Fruit fly (Drosophila melanogaster) whole organism, adult: Measurements from ENCODE around the gene Pex2.

ENCODE experiments used
- CG11617 ChIP-seq: fragments of 200-800 bp; sonication (Bioruptor generic); optimal IDR thresholded peaks from 2 replicates; lab custom pipeline; 2017; ENCODE audit warnings: mild to moderate bottlenecking, missing biosample characterization, missing genetic modification reagents, missing genetic modification characterization
- CG12768 ChIP-seq: fragments of 200-800 bp; sonication (Bioruptor generic); optimal IDR thresholded peaks from 2 replicates; lab custom pipeline; 2017; ENCODE audit warnings: missing biosample characterization, missing genetic modification characterization, mild to moderate bottlenecking, moderate library complexity, missing genetic modification reagents
- CG14711 ChIP-seq: fragments of 200-800 bp; sonication (Bioruptor generic); optimal IDR thresholded peaks from 2 replicates; lab custom pipeline; 2018; ENCODE audit warnings: missing biosample characterization, mild to moderate bottlenecking, missing genetic modification characterization, moderate library complexity
- CG1620 ChIP-seq: fragments of 200-800 bp; sonication (Bioruptor generic); optimal IDR thresholded peaks from 2 replicates; lab custom pipeline; 2016; ENCODE audit warnings: missing biosample characterization, missing genetic modification characterization
- CG33017 ChIP-seq: fragments of 200-800 bp; sonication (Bioruptor generic); optimal IDR thresholded peaks from 2 replicates; lab custom pipeline; 2018; ENCODE audit warnings: missing biosample characterization, mild to moderate bottlenecking, missing genetic modification characterization, moderate library complexity
- CG5204 ChIP-seq: fragments of 200-800 bp; sonication (Bioruptor generic); optimal IDR thresholded peaks from 2 replicates; lab custom pipeline; 2016; ENCODE audit warnings: missing biosample characterization, missing genetic modification characterization
- CG7045 ChIP-seq: fragments of 200-800 bp; sonication (Bioruptor generic); optimal IDR thresholded peaks from 2 replicates; lab custom pipeline; 2017; ENCODE audit warnings: missing biosample characterization, mild to moderate bottlenecking, missing genetic modification characterization
- CG7101 ChIP-seq: fragments of 200-800 bp; sonication (Bioruptor generic); optimal IDR thresholded peaks from 2 replicates; lab custom pipeline; 2018; ENCODE audit warnings: missing biosample characterization, mild to moderate bottlenecking, missing genetic modification characterization, moderate library complexity
- Clk ChIP-seq: fragments of 200-800 bp; sonication (Bioruptor generic); optimal IDR thresholded peaks from 2 replicates; lab custom pipeline; 2017; ENCODE audit warnings: missing biosample characterization, missing genetic modification characterization
- Crg-1 ChIP-seq: fragments of 200-800 bp; sonication (Bioruptor generic); optimal IDR thresholded peaks from 2 replicates; lab custom pipeline; 2016; ENCODE audit warnings: missing biosample characterization, missing genetic modification characterization
- Hr96 ChIP-seq: fragments of 200-800 bp; sonication (Bioruptor generic); optimal IDR thresholded peaks from 2 replicates; lab custom pipeline; 2016; ENCODE audit warnings: missing biosample characterization, missing genetic modification characterization
- Mnt ChIP-seq: fragments of 200-800 bp; sonication (Bioruptor generic); optimal IDR thresholded peaks from 2 replicates; lab custom pipeline; 2016; ENCODE audit warnings: missing biosample characterization, mild to moderate bottlenecking, missing genetic modification characterization
- bab1 ChIP-seq: fragments of 200-800 bp; sonication (Bioruptor generic); optimal IDR thresholded peaks from 3 replicates; lab custom pipeline; 2019; ENCODE audit warnings: missing biosample characterization, mild to moderate bottlenecking, missing genetic modification characterization, moderate library complexity
- cic ChIP-seq: fragments of 200-800 bp; sonication (Bioruptor generic); optimal IDR thresholded peaks from 2 replicates; lab custom pipeline; 2017; ENCODE audit warnings: missing biosample characterization, mild to moderate bottlenecking, missing genetic modification characterization, moderate library complexity
- cnc ChIP-seq, 2 experiments: fragments of >200 bp; optimal IDR thresholded peaks; 2 replicates each; lab custom pipeline; 2017
- kay ChIP-seq: fragments of 200-800 bp; sonication (Bioruptor generic); peaks from one replicate; lab custom pipeline; 2016; ENCODE audit warnings: missing biosample characterization, missing genetic modification characterization, borderline replicate concordance
- ovo ChIP-seq: fragments of 200-800 bp; sonication (Bioruptor generic); optimal IDR thresholded peaks from 2 replicates; lab custom pipeline; 2016; ENCODE audit warnings: missing biosample characterization, missing genetic modification characterization
- pad ChIP-seq: fragments of 200-800 bp; sonication (Bioruptor generic); optimal IDR thresholded peaks from 3 replicates; lab custom pipeline; 2017; ENCODE audit warnings: missing biosample characterization, missing genetic modification characterization, mild to moderate bottlenecking, moderate library complexity, missing genetic modification reagents
- tj ChIP-seq: fragments of 200-800 bp; sonication (Bioruptor generic); optimal IDR thresholded peaks from 3 replicates; lab custom pipeline; 2017; ENCODE audit warnings: missing biosample characterization, mild to moderate bottlenecking, missing genetic modification characterization, moderate library complexity
- toe ChIP-seq: fragments of 200-800 bp; sonication (Bioruptor generic); optimal IDR thresholded peaks from 2 replicates; lab custom pipeline; 2016; ENCODE audit warnings: missing biosample characterization, missing genetic modification characterization

Pex2 gene

DNA sequence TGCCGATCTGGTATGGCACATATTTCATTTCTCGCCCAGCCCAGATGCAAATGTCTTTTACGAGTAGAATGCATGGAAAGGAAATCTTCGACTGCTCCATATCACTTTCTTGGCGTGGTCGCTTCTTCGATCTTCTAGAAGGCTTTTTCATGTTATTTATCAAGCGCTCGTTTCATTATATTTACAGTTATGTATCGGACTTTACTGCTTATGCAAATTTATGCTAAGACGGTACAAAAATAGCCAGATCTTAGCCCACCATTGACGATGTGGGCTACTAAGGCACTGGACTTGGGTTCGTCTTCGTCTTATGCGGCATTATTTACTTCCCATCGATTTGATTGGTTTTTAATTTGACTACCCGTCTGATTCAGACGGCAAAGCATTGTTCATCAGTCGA, 24.4 kb downstream of the Pex2 start:
- TF ChIP-seq kay (GFP tag; lab: Kevin White, UChicago), result no peak
- TF ChIP-seq CG7045 (GFP tag; lab: Kevin White, UChicago), result no peak
- TF ChIP-seq CG1620, result no peak

DNA sequence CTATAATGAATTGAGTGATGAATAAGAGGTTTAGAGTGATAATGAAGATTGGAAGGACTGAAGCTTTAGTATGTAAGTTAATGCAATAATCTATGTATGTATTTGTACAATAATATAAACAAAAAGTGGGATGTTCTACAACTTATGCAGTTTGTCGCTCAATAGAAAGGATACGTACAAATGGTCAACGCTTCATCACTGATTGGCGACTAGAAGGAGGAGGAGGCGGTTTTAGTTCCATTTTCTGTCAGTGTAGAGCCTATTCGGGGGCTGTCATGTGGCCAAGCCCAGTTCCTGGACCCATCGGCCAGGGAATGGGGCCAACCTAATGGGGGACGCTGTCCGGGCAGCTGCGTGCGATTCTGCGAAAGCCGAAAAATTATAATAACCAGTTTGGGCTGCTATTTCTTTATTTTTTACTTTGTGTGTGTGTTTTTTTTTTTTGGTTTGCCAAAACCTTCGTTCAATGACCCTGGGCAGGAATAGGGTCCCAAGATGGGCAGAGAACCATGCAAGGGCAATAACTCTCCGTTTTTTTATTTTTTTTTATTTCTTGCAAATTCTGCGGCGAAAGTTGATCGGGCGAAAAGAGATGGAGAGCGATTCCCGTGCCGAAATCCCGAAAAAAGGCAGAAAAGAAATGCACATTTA, 30.0 kb downstream of the Pex2 start:
- TF ChIP-seq CG11617 (no peak), CG1620 (no peak), Hr96 (GFP tag; lab: Kevin White, UChicago) (no peak), cic (GFP tag; lab: Kevin White, UChicago) (no peak), ovo (GFP tag; lab: Kevin White, UChicago) (no peak), cnc (optimal IDR thresholded peaks at IDR 0.05; lab: Kevin White, UChicago) (no peak), tj (GFP tag; lab: Kevin White, UChicago) (no peak), CG14711 (tag; lab: Kevin White, UChicago) (no peak), CG5204 (GFP tag; lab: Kevin White, UChicago) (no peak), CG33017 (tag; lab: Kevin White, UChicago) (no peak), CG7101 (tag; lab: Kevin White, UChicago) (no peak)

DNA sequence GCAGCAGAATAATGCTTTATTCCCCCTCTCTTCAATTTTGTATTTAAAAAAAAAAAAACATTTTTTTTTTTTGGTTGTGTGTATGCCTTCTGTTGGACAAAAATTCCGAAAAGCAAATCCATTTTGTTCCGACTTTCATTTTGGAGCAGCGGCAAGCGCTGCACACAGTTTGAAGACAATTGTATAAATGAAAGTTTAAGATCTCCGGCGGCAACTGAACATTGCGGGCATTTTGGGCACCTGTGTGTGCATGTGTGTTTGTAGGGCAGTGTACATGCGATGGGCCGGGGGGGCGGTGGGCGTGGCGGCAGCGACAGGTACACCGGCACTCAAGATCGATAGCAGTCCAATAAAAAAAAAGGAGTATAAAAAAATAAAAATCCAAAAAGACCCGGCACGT, 30.6 kb downstream of the Pex2 start:
- TF ChIP-seq kay (GFP tag; lab: Kevin White, UChicago) (peak; percentile 14), CG33017 (tag; lab: Kevin White, UChicago) (no peak)

DNA sequence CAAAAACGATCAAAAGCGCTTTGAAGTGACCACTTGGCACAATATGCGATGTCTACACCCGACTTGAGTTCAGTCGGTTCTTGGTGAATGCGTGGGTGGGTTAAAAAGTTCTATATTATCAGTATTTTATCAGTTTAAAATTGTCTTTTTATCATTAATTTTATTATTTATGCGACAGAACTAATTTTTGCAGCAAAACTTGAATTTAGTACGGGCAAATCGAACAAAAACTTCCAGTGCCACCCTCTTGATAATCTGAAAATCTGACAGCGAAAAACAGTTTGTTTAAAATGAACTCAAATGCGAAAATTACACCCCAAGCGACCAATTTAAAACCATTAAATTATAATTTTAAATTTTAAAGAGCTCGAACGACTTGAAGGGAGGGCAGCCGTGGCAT, 32.1 kb downstream of the Pex2 start:
- no peak for TF ChIP-seq bab1 (GFP tag; lab: Kevin White, UChicago)
- TF ChIP-seq CG33017 (tag; lab: Kevin White, UChicago), result no peak
- TF ChIP-seq CG12768 (GFP tag; lab: Kevin White, UChicago), result no peak
- TF ChIP-seq cic (GFP tag; lab: Kevin White, UChicago), result no peak
- no peak for TF ChIP-seq pad
- TF ChIP-seq CG7101 (tag; lab: Kevin White, UChicago), result no peak
- TF ChIP-seq Mnt (GFP tag; lab: Kevin White, UChicago), result no peak
- no peak for TF ChIP-seq tj (GFP tag; lab: Kevin White, UChicago)
- no peak for TF ChIP-seq cnc (optimal IDR thresholded peaks at IDR 0.05; lab: Kevin White, UChicago)
- no peak for TF ChIP-seq ovo (GFP tag; lab: Kevin White, UChicago)
- TF ChIP-seq CG1620, result no peak
- no peak for TF ChIP-seq Clk
- no peak for TF ChIP-seq Crg-1
- TF ChIP-seq kay (GFP tag; lab: Kevin White, UChicago), result no peak
- no peak for TF ChIP-seq toe (GFP tag; lab: Kevin White, UChicago)
- TF ChIP-seq CG14711 (tag; lab: Kevin White, UChicago), result no peak

DNA sequence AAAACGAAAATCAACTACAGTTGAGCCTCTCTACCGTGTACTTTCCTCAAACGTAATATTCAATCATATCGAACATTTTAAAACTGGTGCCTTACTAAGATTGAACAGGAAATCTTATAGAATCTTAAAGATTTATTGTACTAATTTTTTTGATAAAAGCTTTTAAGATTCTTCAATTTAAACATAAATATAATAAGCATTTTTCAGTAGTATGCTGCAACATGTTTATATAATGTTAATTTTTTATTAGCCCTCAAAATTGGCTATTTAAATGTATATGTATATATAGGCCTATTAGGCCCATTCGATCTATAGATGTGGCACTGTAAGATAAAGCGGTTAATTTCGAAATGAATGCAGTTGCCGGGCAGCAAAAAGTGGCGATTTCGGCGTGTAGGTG, 32.7 kb downstream of the Pex2 start:
- TF ChIP-seq CG12768 (GFP tag; lab: Kevin White, UChicago) (no peak), CG7045 (GFP tag; lab: Kevin White, UChicago) (no peak), cnc (optimal IDR thresholded peaks at IDR 0.05; lab: Kevin White, UChicago) (no peak), toe (GFP tag; lab: Kevin White, UChicago) (no peak), Mnt (GFP tag; lab: Kevin White, UChicago) (no peak), CG7101 (tag; lab: Kevin White, UChicago) (no peak), pad (no peak), kay (GFP tag; lab: Kevin White, UChicago) (no peak), Hr96 (GFP tag; lab: Kevin White, UChicago) (no peak), bab1 (GFP tag; lab: Kevin White, UChicago) (no peak)

DNA sequence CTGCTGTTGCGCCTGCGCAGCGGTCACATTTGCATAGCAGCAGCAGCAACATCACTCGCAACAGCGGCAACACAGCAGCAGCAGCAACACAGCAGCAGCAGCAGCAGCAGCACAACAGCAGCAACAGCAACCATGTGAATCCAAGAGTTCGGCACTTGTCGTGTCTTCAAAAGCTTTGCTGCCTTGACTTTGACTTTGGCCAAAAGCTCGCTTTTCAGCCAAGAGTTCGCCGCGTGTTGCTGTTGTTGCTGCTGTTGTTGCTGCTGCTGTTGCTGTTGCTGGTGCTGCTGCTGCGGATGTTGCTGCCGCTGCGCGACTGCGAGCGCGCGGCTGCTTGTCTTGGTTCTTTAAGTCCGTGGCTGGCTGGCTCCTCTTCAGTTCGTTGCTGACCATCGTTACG, 33.2 kb downstream of the Pex2 start, which contains the start of gene ImpE1:
Gene ImpE1, plus strand, starts transcription at position 371 of the 400 bp plus-strand sequence.
- TF ChIP-seq CG33017 (tag; lab: Kevin White, UChicago) (no peak), Clk (no peak), cnc (optimal IDR thresholded peaks at IDR 0.05; lab: Kevin White, UChicago) (no peak), CG1620 (no peak), CG7101 (tag; lab: Kevin White, UChicago) (no peak), CG11617 (no peak), ovo (GFP tag; lab: Kevin White, UChicago) (no peak)

DNA sequence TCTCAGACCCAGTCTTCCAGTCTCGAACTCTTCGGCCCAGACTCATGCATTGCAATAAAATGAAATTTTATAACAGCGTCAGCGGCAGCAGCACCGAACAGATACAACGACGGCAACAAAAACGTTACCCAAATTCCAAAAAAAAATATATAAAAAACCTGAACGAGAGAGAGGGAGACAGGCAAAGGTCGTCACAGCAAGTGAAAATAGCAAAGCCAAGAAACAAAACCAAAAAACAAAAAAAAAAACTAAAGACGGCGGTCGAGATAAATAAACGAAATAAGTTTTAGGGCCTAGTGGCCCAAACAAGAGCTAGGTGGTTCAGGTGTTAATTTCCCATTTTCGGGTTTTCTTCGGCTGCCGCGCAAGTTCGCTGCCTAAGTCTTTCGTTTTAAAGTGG, 35.3 kb downstream of the Pex2 start:
- TF ChIP-seq kay (GFP tag; lab: Kevin White, UChicago) (no peak), Crg-1 (no peak), cic (GFP tag; lab: Kevin White, UChicago) (no peak), cnc (optimal IDR thresholded peaks at IDR 0.05; lab: Kevin White, UChicago) (no peak), pad (no peak), CG11617 (no peak), CG7101 (tag; lab: Kevin White, UChicago) (no peak), CG33017 (tag; lab: Kevin White, UChicago) (no peak), CG12768 (GFP tag; lab: Kevin White, UChicago) (no peak), tj (GFP tag; lab: Kevin White, UChicago) (no peak), toe (GFP tag; lab: Kevin White, UChicago) (no peak), CG14711 (tag; lab: Kevin White, UChicago) (no peak), ovo (GFP tag; lab: Kevin White, UChicago) (no peak), Mnt (GFP tag; lab: Kevin White, UChicago) (no peak), Clk (no peak), CG1620 (no peak)
